Worm (Caenorhabditis elegans) whole organism, L2 larva: ENCODE measurements around the gene pgp-8.

Source experiments
- F13H6.1 ChIP-seq: sonication (generic microtip); optimal IDR thresholded peaks from 2 replicates; lab custom pipeline; 2016; ENCODE audit warnings: missing genetic modification characterization, missing compliant biosample characterization
- R02D3.7 ChIP-seq: fragments of 150-350 bp; optimal IDR thresholded peaks from 2 replicates; lab custom pipeline; 2014; ENCODE audit warnings: missing biosample characterization, missing genetic modification characterization
- Y55F3AM.14 ChIP-seq: fragments of 200-800 bp; sonication (Bioruptor generic); optimal IDR thresholded peaks from 2 replicates; lab custom pipeline; 2018; ENCODE audit warnings: mild to moderate bottlenecking, missing genetic modification characterization, missing compliant biosample characterization
- alr-1 ChIP-seq: fragments of 150-350 bp; optimal IDR thresholded peaks from 2 replicates; lab custom pipeline; 2014; ENCODE audit warnings: missing biosample characterization, missing genetic modification characterization
- aly-2 ChIP-seq: fragments of 150-350 bp; optimal IDR thresholded peaks from 2 replicates; lab custom pipeline; 2014; ENCODE audit warnings: missing biosample characterization, missing genetic modification characterization
- ama-1 ChIP-seq: fragments of 150-350 bp; optimal IDR thresholded peaks from 2 replicates; lab custom pipeline; 2018; ENCODE audit warnings: inconsistent platforms
- blmp-1 ChIP-seq: sonication (generic microtip); optimal IDR thresholded peaks from 2 replicates; lab custom pipeline; 2017; ENCODE audit warnings: missing genetic modification characterization, mild to moderate bottlenecking, missing compliant biosample characterization, antibody characterized with exemption, moderate library complexity; ENCODE audit not compliant: insufficient read depth
- ceh-16 ChIP-seq: fragments of 150-350 bp; optimal IDR thresholded peaks from 2 replicates; lab custom pipeline; 2014; ENCODE audit warnings: missing biosample characterization, missing genetic modification characterization
- ceh-82 ChIP-seq: fragments of 150-350 bp; optimal IDR thresholded peaks from 2 replicates; lab custom pipeline; 2014; ENCODE audit warnings: missing biosample characterization, missing genetic modification characterization
- crh-2 ChIP-seq: sonication (generic microtip); optimal IDR thresholded peaks from 2 replicates; lab custom pipeline; 2017; ENCODE audit warnings: missing biosample characterization, missing genetic modification characterization
- dmd-4 ChIP-seq: sonication (generic microtip); optimal IDR thresholded peaks from 2 replicates; lab custom pipeline; 2017; ENCODE audit warnings: missing biosample characterization, missing genetic modification characterization
- egl-27 ChIP-seq: sonication (generic microtip); optimal IDR thresholded peaks from 3 replicates; lab custom pipeline; 2017; ENCODE audit warnings: missing biosample characterization, missing genetic modification reagents, missing genetic modification characterization
- elt-1 ChIP-seq: fragments of 150-350 bp; optimal IDR thresholded peaks from 2 replicates; lab custom pipeline; 2014; ENCODE audit warnings: missing biosample characterization, missing genetic modification characterization
- elt-3 ChIP-seq: sonication (generic microtip); optimal IDR thresholded peaks from 2 replicates; lab custom pipeline; 2017; ENCODE audit warnings: missing biosample characterization, missing genetic modification characterization
- fos-1 ChIP-seq: fragments of 150-350 bp; optimal IDR thresholded peaks from 2 replicates; lab custom pipeline; 2014; ENCODE audit warnings: missing biosample characterization, missing genetic modification characterization
- lin-11 ChIP-seq: fragments of 150-350 bp; sonication (generic microtip); optimal IDR thresholded peaks from 2 replicates; lab custom pipeline; 2014; ENCODE audit warnings: missing biosample characterization, missing genetic modification characterization, inconsistent platforms, mixed read lengths
- lin-13 ChIP-seq: fragments of 150-350 bp; optimal IDR thresholded peaks from 2 replicates; lab custom pipeline; 2014; ENCODE audit warnings: missing biosample characterization, missing genetic modification reagents, missing genetic modification characterization
- lin-39 ChIP-seq: fragments of 150-350 bp; optimal IDR thresholded peaks from 2 replicates; lab custom pipeline; 2014; ENCODE audit warnings: missing biosample characterization, missing genetic modification reagents, missing genetic modification characterization
- lsy-2 ChIP-seq, 2 experiments: fragments of 150-350 bp in 1 of 2; sonication (generic microtip) in 1 of 2; optimal IDR thresholded peaks; 2 replicates each; lab custom pipeline; 2014 to 2017; ENCODE audit warnings: missing biosample characterization in 2 of 2, missing genetic modification characterization in 2 of 2
- mab-5 ChIP-seq: fragments of 150-350 bp; optimal IDR thresholded peaks from 2 replicates; lab custom pipeline; 2014; ENCODE audit warnings: missing biosample characterization, missing genetic modification characterization
- mbf-1 ChIP-seq: sonication (generic microtip); optimal IDR thresholded peaks from 2 replicates; lab custom pipeline; 2017; ENCODE audit warnings: missing biosample characterization, missing genetic modification characterization
- mdl-1 ChIP-seq, 2 experiments: fragments of 150-350 bp in 1 of 2; sonication (generic microtip) in 1 of 2; optimal IDR thresholded peaks; 2 replicates each; lab custom pipeline; 2017; ENCODE audit warnings: missing biosample characterization in 2 of 2, missing genetic modification characterization in 2 of 2
- nhr-11 ChIP-seq: fragments of 150-350 bp; optimal IDR thresholded peaks from 2 replicates; lab custom pipeline; 2014; ENCODE audit warnings: missing biosample characterization, missing genetic modification characterization
- nhr-129 ChIP-seq: fragments of 150-350 bp; optimal IDR thresholded peaks from 2 replicates; lab custom pipeline; 2014; ENCODE audit warnings: missing biosample characterization, missing genetic modification characterization
- nhr-23 ChIP-seq: fragments of 150-350 bp; optimal IDR thresholded peaks from 2 replicates; lab custom pipeline; 2014; ENCODE audit warnings: missing biosample characterization, missing genetic modification reagents, missing genetic modification characterization
- nhr-25 ChIP-seq: fragments of 150-350 bp; sonication (generic microtip); optimal IDR thresholded peaks from 3 replicates; lab custom pipeline; 2014; ENCODE audit warnings: missing biosample characterization, missing genetic modification characterization
- nhr-77 ChIP-seq: fragments of 150-350 bp; optimal IDR thresholded peaks from 2 replicates; lab custom pipeline; 2014; ENCODE audit warnings: missing biosample characterization, missing genetic modification characterization
- skn-1 ChIP-seq: sonication (generic microtip); optimal IDR thresholded peaks from 2 replicates; lab custom pipeline; 2017; ENCODE audit warnings: missing biosample characterization, missing genetic modification characterization
- sma-3 ChIP-seq: sonication (generic microtip); optimal IDR thresholded peaks from 2 replicates; lab custom pipeline; 2016; ENCODE audit warnings: missing genetic modification reagents, missing genetic modification characterization, missing compliant biosample characterization
- sma-9 ChIP-seq, 2 experiments: fragments of 150-350 bp in 1 of 2; sonication (generic microtip) in 1 of 2; optimal IDR thresholded peaks; 2 replicates each; lab custom pipeline; 2014 to 2016; ENCODE audit warnings: missing genetic modification characterization in 2 of 2, mild to moderate bottlenecking in 1 of 2, missing biosample characterization in 1 of 2, missing compliant biosample characterization in 1 of 2, missing genetic modification reagents in 1 of 2, moderate library complexity in 1 of 2
- unc-39 ChIP-seq: fragments of 150-350 bp; optimal IDR thresholded peaks from 2 replicates; lab custom pipeline; 2014; ENCODE audit warnings: missing biosample characterization, missing genetic modification characterization
- unc-55 ChIP-seq: fragments of 150-350 bp; sonication (generic microtip); optimal IDR thresholded peaks from 3 replicates; lab custom pipeline; 2014; ENCODE audit warnings: missing biosample characterization, missing genetic modification reagents, missing genetic modification characterization
- unc-62 ChIP-seq: fragments of 150-350 bp; optimal IDR thresholded peaks from 2 replicates; lab custom pipeline; 2014; ENCODE audit warnings: missing biosample characterization, missing genetic modification reagents, missing genetic modification characterization
- zag-1 ChIP-seq: fragments of 150-350 bp; optimal IDR thresholded peaks from 2 replicates; lab custom pipeline; 2014; ENCODE audit warnings: missing biosample characterization, missing genetic modification characterization
- ztf-1 ChIP-seq: fragments of 200-800 bp; sonication (Bioruptor generic); conservative IDR thresholded peaks from 2 replicates; pipeline ENCODE4 v1.3.6; 2022; ENCODE audit warnings: missing genetic modification characterization, missing compliant biosample characterization
- ztf-4 ChIP-seq: fragments of 150-350 bp; optimal IDR thresholded peaks from 2 replicates; lab custom pipeline; 2014; ENCODE audit warnings: missing biosample characterization, missing genetic modification characterization

Gene pgp-8

DNA sequence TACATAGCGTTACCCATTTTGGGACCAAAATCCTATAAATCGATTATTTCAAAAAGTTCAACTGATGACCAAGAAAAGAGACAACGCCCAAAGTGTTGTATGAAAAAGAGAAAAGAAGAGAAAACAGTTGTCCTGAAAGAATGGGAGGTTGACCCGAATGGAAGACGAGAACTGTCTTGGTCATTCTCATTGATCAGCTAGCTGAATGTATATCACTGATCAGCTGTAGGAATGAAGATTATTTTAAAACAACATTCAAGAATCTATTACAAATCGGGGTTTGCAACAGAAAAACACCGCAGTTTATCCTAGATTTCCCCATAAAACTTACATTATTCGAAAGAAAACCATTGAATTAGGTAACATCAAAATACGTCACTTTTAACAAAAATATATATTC is 26.2 kb upstream of the pgp-8 start, which contains the start of gene F47B10.5:
F47B10.5 (minus strand) TSS at position 101 of the 400 bp plus-strand sequence.
- TF ChIP-seq mdl-1 (tag; optimal IDR thresholded peaks at IDR 0.05; lab: Kevin White, UChicago) (no peak), F13H6.1 (tag; lab: Kevin White, UChicago) (no peak), egl-27 (no peak), sma-9 (GFP tag; optimal IDR thresholded peaks at IDR 0.05; lab: Kevin White, UChicago) (no peak), sma-9 (tag; optimal IDR thresholded peaks at IDR 0.05; lab: Kevin White, UChicago) (no peak), elt-3 (tag; lab: Kevin White, UChicago) (no peak), Y55F3AM.14 (GFP tag; lab: Kevin White, UChicago) (no peak), skn-1 (tag; lab: Kevin White, UChicago) (no peak), blmp-1 (tag; lab: Kevin White, UChicago) (no peak), ama-1 (lab: Kevin White, UChicago) (no peak), alr-1 (tag; lab: Kevin White, UChicago) (no peak), sma-3 (GFP tag; lab: Kevin White, UChicago) (no peak), unc-62 (GFP tag; lab: Kevin White, UChicago) (no peak), nhr-77 (tag; lab: Kevin White, UChicago) (no peak), fos-1 (tag; lab: Kevin White, UChicago) (no peak), lin-39 (tag; lab: Kevin White, UChicago) (no peak)

DNA sequence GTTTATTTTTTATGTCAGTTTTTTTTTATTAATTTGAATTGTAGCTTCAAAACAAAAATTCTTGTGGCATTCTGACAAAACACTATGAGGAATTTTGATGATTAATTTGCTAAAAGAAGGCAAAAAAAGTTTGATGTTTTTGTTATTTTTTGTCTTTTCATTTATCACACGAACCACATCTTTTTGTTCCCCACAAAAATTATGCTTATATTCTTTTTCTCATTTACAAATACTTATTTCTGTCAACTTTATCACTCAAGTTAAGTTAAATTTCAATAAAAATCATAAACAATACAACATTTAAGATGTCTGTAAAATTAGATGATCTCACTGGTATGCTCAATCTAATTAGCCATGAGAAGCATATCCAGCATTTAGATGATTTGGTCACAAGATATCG is 24.0 kb upstream of the pgp-8 start, which contains the start of gene F47B10.6:
F47B10.6 (plus strand) TSS at position 301 of the 400 bp plus-strand sequence.
- TF ChIP-seq ztf-4 (tag; lab: Kevin White, UChicago) (no peak), ama-1 (lab: Kevin White, UChicago) (no peak), nhr-129 (tag; lab: Kevin White, UChicago) (no peak), lin-39 (tag; lab: Kevin White, UChicago) (no peak)

DNA sequence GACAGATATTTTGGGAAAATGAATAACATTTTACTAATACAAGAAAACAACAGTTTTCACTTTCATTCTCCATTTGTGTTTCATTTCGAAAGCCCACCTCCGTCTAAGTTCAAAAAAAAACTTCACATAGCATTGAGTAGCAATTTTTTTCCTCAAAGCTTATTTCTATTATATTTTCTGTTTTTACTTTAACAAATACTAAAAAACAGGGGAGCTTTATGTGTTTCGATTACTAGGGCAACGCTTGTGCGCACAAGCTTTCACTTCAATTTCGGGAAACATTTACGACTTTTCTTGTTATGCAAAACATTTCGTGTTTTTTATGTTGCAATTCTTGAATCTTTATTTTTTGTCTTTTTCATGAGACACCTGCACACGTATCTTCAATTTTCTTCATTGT is 21.6 kb upstream of the pgp-8 start, which contains the start of gene T21E8.5:
T21E8.5 (plus strand) TSS at position 301 of the 400 bp plus-strand sequence.
- TF ChIP-seq lsy-2 (tag; optimal IDR thresholded peaks at IDR 0.05; lab: Kevin White, UChicago) = no peak
- TF ChIP-seq ztf-1 = no peak
- no peak for TF ChIP-seq unc-39
- no peak for TF ChIP-seq elt-1
- TF ChIP-seq blmp-1 (tag; lab: Kevin White, UChicago) = no peak
- TF ChIP-seq zag-1 (tag; lab: Kevin White, UChicago) = no peak
- no peak for TF ChIP-seq elt-3 (tag; lab: Kevin White, UChicago)
- TF ChIP-seq fos-1 (tag; lab: Kevin White, UChicago) = no peak
- no peak for TF ChIP-seq nhr-77 (tag; lab: Kevin White, UChicago)
- TF ChIP-seq lin-39 (tag; lab: Kevin White, UChicago) = no peak
- no peak for TF ChIP-seq crh-2
- TF ChIP-seq nhr-25 (tag; lab: Kevin White, UChicago) = no peak
- no peak for TF ChIP-seq unc-55 (GFP tag; lab: Kevin White, UChicago)
- TF ChIP-seq ceh-16 (tag; lab: Kevin White, UChicago) = no peak
- no peak for TF ChIP-seq ztf-4 (tag; lab: Kevin White, UChicago)
- TF ChIP-seq aly-2 = no peak
- TF ChIP-seq nhr-129 (tag; lab: Kevin White, UChicago) = no peak
- TF ChIP-seq mbf-1 = no peak
- TF ChIP-seq mab-5 = no peak
- TF ChIP-seq unc-62 (GFP tag; lab: Kevin White, UChicago) = no peak

DNA sequence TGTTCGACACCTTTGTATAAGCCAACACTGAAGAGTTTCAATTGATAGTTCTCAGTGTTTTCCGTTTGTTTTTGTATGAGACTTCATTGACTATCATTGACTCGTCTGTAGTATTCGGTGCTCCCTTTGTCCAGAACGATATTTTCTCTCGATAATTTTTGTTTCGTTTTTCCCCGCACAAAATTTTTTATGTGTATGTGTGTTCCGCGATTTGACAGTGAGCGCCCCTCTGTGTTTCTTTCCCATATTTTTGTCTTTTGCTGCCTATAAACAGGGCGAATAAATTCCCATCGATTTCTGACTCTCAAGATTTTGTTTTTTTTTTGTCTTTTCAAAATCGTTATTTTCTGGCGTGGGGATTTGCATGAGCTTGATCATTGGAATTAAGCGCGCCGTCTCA is 19.0 kb upstream of the pgp-8 start, which contains the start of gene T21E8.7:
T21E8.7 (plus strand) TSS at position 301 of the 400 bp plus-strand sequence.
- TF ChIP-seq unc-62 (GFP tag; lab: Kevin White, UChicago) (no peak), mbf-1 (no peak), lin-13 (no peak), ama-1 (lab: Kevin White, UChicago) (no peak), ceh-82 (tag; lab: Kevin White, UChicago) (no peak), unc-55 (GFP tag; lab: Kevin White, UChicago) (no peak), lin-11 (tag; lab: Kevin White, UChicago) (no peak), R02D3.7 (tag; lab: Kevin White, UChicago) (no peak), unc-39 (no peak), zag-1 (tag; lab: Kevin White, UChicago) (no peak), elt-3 (tag; lab: Kevin White, UChicago) (no peak), fos-1 (tag; lab: Kevin White, UChicago) (no peak), dmd-4 (tag; lab: Kevin White, UChicago) (no peak), nhr-11 (tag; lab: Kevin White, UChicago) (no peak), alr-1 (tag; lab: Kevin White, UChicago) (no peak), ceh-16 (tag; lab: Kevin White, UChicago) (no peak), nhr-25 (tag; lab: Kevin White, UChicago) (no peak), ztf-4 (tag; lab: Kevin White, UChicago) (no peak), F13H6.1 (tag; lab: Kevin White, UChicago) (no peak), nhr-23 (tag; lab: Kevin White, UChicago) (no peak)
- TF ChIP-seq, all 48 proteins: peak for 0
